Comparison of ENCODE assay signal across 1 fruit fly cellular context in the genomic region with DNA sequence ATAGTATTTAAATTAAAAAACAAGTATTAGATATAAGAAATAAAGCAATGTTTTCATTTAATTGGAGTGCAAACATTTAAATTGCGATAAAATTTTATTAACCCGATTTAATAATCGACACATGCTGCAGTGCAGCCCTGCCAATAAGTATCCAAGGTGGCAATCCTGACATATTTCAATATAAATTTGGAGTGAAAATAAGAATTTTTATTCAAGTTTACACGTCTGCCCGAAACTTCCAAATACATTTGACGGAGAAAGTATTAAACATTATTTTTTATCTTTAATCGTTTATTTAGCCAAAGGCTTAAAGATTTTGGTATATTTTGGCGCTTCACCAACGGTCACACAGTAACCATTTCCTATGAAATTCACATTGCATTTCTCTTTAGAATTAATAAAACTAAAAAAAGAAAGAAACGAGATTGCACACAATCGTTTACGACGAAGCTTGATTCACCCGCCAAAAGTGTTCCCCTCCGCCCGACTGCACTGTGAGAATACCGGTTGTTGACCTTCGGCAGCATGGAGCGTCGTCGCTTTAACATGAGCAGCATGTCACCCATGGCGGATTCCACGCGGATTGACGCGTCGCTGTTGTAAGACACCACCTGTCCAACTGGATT.
TF ChIP-seq lines count a peak whose summit lies in the region.

A gene (plus strand): TSS at position 344 of the 626 bp plus-strand sequence.

TF ChIP-seq in whole organism, embryonic, 481 proteins besides CTCF, POLR2A, EP300 and RAD21 (continued from another document):
- TF ChIP-seq Bdp1 (GFP tag; optimal IDR thresholded peaks at IDR 0.05; lab: Kevin White, UChicago) (no peak), B-H2 (GFP tag; optimal IDR thresholded peaks at IDR 0.05; lab: Kevin White, UChicago) (peak; percentile 48), bowl (GFP tag; IDR thresholded peaks at IDR 0.05; lab: Robert Waterston, UW) (no peak), tio (GFP tag; optimal IDR thresholded peaks at IDR 0.05; lab: Kevin White, UChicago) (no peak), CG4282 (GFP tag; optimal IDR thresholded peaks at IDR 0.05; lab: Kevin White, UChicago) (no peak), Lhr (GFP tag; optimal IDR thresholded peaks at IDR 0.05; lab: Kevin White, UChicago) (peak; percentile 56), fd96Cb (tag; optimal IDR thresholded peaks at IDR 0.05; lab: Kevin White, UChicago) (no peak), luna (GFP tag; optimal IDR thresholded peaks at IDR 0.05; lab: Kevin White, UChicago) (no peak), PHDP (tag; optimal IDR thresholded peaks at IDR 0.05; lab: Kevin White, UChicago) (no peak), sna (GFP tag; IDR thresholded peaks at IDR 0.05; lab: Robert Waterston, UW; ENCODE audit: partially characterized antibody) (peak; percentile 67), Nf-YC (tag; optimal IDR thresholded peaks at IDR 0.05; lab: Kevin White, UChicago) (peak; percentile 43), Dref (GFP tag; IDR thresholded peaks at IDR 0.05; lab: Robert Waterston, UW) (peak; percentile 90), Nf-YA (GFP tag; IDR thresholded peaks at IDR 0.05; lab: Robert Waterston, UW) (no peak), cato (GFP tag; optimal IDR thresholded peaks at IDR 0.05; lab: Kevin White, UChicago; ENCODE audit: borderline replicate concordance) (no peak), CG10959 (GFP tag; IDR thresholded peaks at IDR 0.05; lab: Robert Waterston, UW) (no peak), CG10147 (GFP tag; optimal IDR thresholded peaks at IDR 0.05; lab: Kevin White, UChicago) (peak; percentile 33), br (optimal IDR thresholded peaks at IDR 0.05; lab: Kevin White, UChicago) (no peak), E2f1 (GFP tag; IDR thresholded peaks at IDR 0.05; lab: Robert Waterston, UW) (no peak), CG18764 (GFP tag; optimal IDR thresholded peaks at IDR 0.05; lab: Kevin White, UChicago) (peak; percentile 36), Max (GFP tag; optimal IDR thresholded peaks at IDR 0.05; lab: Kevin White, UChicago) (peak; percentile 49), E2f2 (GFP tag; IDR thresholded peaks at IDR 0.05; lab: Robert Waterston, UW) (peak; percentile 96), HmgD (GFP tag; optimal IDR thresholded peaks at IDR 0.05; lab: Kevin White, UChicago) (no peak), pzg (GFP tag; optimal IDR thresholded peaks at IDR 0.05; lab: Kevin White, UChicago) (peak; percentile 89), Sox100B (GFP tag; optimal IDR thresholded peaks at IDR 0.05; lab: Kevin White, UChicago) (no peak), ranshi (GFP tag; IDR thresholded peaks at IDR 0.05; lab: Robert Waterston, UW) (no peak), CG10979 (tag; optimal IDR thresholded peaks at IDR 0.05; lab: Kevin White, UChicago) (no peak), chinmo (GFP tag; IDR thresholded peaks at IDR 0.05; lab: Robert Waterston, UW; ENCODE audit: partially characterized antibody) (0 out of 4 replicates have a peak, but pooled peaks have one; percentile 66), gro (GFP tag; optimal IDR thresholded peaks at IDR 0.05; lab: Kevin White, UChicago) (peak; percentile 24), CG1529 (GFP tag; optimal IDR thresholded peaks at IDR 0.05; lab: Kevin White, UChicago) (no peak), insv (GFP tag; optimal IDR thresholded peaks at IDR 0.05; lab: Kevin White, UChicago) (peak in 1 of 2 experiments; percentile 22), vfl (GFP tag; optimal IDR thresholded peaks at IDR 0.05; lab: Kevin White, UChicago) (peak; percentile 7), CG16813 (GFP tag; IDR thresholded peaks at IDR 0.05; lab: Robert Waterston, UW; ENCODE audit: partially characterized antibody) (peak; percentile 27; the same call in 1 of the 3 replicates), CG2116 (GFP tag; optimal IDR thresholded peaks at IDR 0.05; lab: Kevin White, UChicago) (peak; percentile 100), kah (GFP tag; optimal IDR thresholded peaks at IDR 0.05; lab: Kevin White, UChicago) (no peak), CG8089 (GFP tag; optimal IDR thresholded peaks at IDR 0.05; lab: Kevin White, UChicago) (no peak), vnd (GFP tag; IDR thresholded peaks at IDR 0.05; lab: Robert Waterston, UW; ENCODE audit: partially characterized antibody) (0 out of 3 replicates have a peak, but pooled peaks have one; percentile 34), pros (GFP tag; optimal IDR thresholded peaks at IDR 0.05; lab: Kevin White, UChicago) (no peak), Rfx (GFP tag; IDR thresholded peaks at IDR 0.05; lab: Robert Waterston, UW) (no peak), fd102C (GFP tag; optimal IDR thresholded peaks at IDR 0.05; lab: Kevin White, UChicago) (no peak), MESR4 (GFP tag; optimal IDR thresholded peaks at IDR 0.05; lab: Kevin White, UChicago) (peak; percentile 69), CG7928 (GFP tag; optimal IDR thresholded peaks at IDR 0.05; lab: Kevin White, UChicago) (peak; percentile 63), CG10267 (tag; optimal IDR thresholded peaks at IDR 0.05; lab: Kevin White, UChicago) (peak; percentile 69), CG2712 (tag; optimal IDR thresholded peaks at IDR 0.05; lab: Kevin White, UChicago) (peak; percentile 68), CG34224 (GFP tag; IDR thresholded peaks at IDR 0.05; lab: Robert Waterston, UW; ENCODE audit: partially characterized antibody) (peak; percentile 44), Spps (tag; optimal IDR thresholded peaks at IDR 0.05; lab: Kevin White, UChicago) (no peak), eyg (GFP tag; optimal IDR thresholded peaks at IDR 0.05; lab: Kevin White, UChicago) (no peak), Myb (GFP tag; optimal IDR thresholded peaks at IDR 0.05; lab: Kevin White, UChicago) (peak; percentile 47), prd (optimal IDR thresholded peaks at IDR 0.05; lab: Kevin White, UChicago) (no peak), prd (GFP tag; IDR thresholded peaks at IDR 0.05; lab: Robert Waterston, UW) (no peak), CG8944 (GFP tag; optimal IDR thresholded peaks at IDR 0.05; lab: Kevin White, UChicago) (no peak), mam (GFP tag; optimal IDR thresholded peaks at IDR 0.05; lab: Kevin White, UChicago) (peak; percentile 39), hbn (GFP tag; IDR thresholded peaks at IDR 0.05; lab: Robert Waterston, UW; ENCODE audit: partially characterized antibody) (peak; percentile 48; the same call in 1 of the 2 replicates), tup (GFP tag; optimal IDR thresholded peaks at IDR 0.05; lab: Kevin White, UChicago) (no peak), CG4617 (GFP tag; optimal IDR thresholded peaks at IDR 0.05; lab: Kevin White, UChicago; ENCODE audit: borderline replicate concordance) (peak; percentile 59), Adf1 (GFP tag; IDR thresholded peaks at IDR 0.05; lab: Robert Waterston, UW) (0 out of 2 replicates have a peak, but pooled peaks have one; percentile 15), MTF-1 (GFP tag; optimal IDR thresholded peaks at IDR 0.05; lab: Kevin White, UChicago; ENCODE audit: borderline replicate concordance) (no peak), peb (GFP tag; IDR thresholded peaks at IDR 0.05; lab: Robert Waterston, UW) (no peak), rib (GFP tag; IDR thresholded peaks at IDR 0.05; lab: Robert Waterston, UW) (no peak), az2 (GFP tag; optimal IDR thresholded peaks at IDR 0.05; lab: Kevin White, UChicago) (peak; percentile 29), sob (GFP tag; IDR thresholded peaks at IDR 0.05; lab: Robert Waterston, UW) (0 out of 2 replicates have a peak, but pooled peaks have one; percentile 10), Kr (GFP tag; optimal IDR thresholded peaks at IDR 0.05; lab: Kevin White, UChicago) (no peak), CG6272 (GFP tag; IDR thresholded peaks at IDR 0.05; lab: Robert Waterston, UW) (no peak), lbe (GFP tag; optimal IDR thresholded peaks at IDR 0.05; lab: Kevin White, UChicago) (peak; percentile 46), HLH54F (GFP tag; optimal IDR thresholded peaks at IDR 0.05; lab: Kevin White, UChicago) (peak; percentile 5), nmo (GFP tag; optimal IDR thresholded peaks at IDR 0.05; lab: Kevin White, UChicago) (peak; percentile 64), toy (GFP tag; IDR thresholded peaks at IDR 0.05; lab: Robert Waterston, UW) (no peak), CG6683 (GFP tag; optimal IDR thresholded peaks at IDR 0.05; lab: Kevin White, UChicago) (no peak), Bgb (GFP tag; IDR thresholded peaks at IDR 0.05; lab: Robert Waterston, UW; ENCODE audit: partially characterized antibody) (peak; percentile 59; the same call in 1 of the 2 replicates), CG8359 (GFP tag; optimal IDR thresholded peaks at IDR 0.05; lab: Kevin White, UChicago; ENCODE audit: borderline replicate concordance) (no peak), sens-2 (GFP tag; IDR thresholded peaks at IDR 0.05; lab: Robert Waterston, UW) (no peak), Mad (GFP tag; optimal IDR thresholded peaks at IDR 0.05; lab: Kevin White, UChicago) (peak; percentile 35), HmgZ (tag; optimal IDR thresholded peaks at IDR 0.05; lab: Kevin White, UChicago) (peak; percentile 55), ci (GFP tag; IDR thresholded peaks at IDR 0.05; lab: Robert Waterston, UW) (no peak), bigmax (GFP tag; optimal IDR thresholded peaks at IDR 0.05; lab: Kevin White, UChicago) (no peak)
